Fruit fly (Drosophila melanogaster): Measurements from ENCODE around the gene CG17328.

CG17328 gene

DNA sequence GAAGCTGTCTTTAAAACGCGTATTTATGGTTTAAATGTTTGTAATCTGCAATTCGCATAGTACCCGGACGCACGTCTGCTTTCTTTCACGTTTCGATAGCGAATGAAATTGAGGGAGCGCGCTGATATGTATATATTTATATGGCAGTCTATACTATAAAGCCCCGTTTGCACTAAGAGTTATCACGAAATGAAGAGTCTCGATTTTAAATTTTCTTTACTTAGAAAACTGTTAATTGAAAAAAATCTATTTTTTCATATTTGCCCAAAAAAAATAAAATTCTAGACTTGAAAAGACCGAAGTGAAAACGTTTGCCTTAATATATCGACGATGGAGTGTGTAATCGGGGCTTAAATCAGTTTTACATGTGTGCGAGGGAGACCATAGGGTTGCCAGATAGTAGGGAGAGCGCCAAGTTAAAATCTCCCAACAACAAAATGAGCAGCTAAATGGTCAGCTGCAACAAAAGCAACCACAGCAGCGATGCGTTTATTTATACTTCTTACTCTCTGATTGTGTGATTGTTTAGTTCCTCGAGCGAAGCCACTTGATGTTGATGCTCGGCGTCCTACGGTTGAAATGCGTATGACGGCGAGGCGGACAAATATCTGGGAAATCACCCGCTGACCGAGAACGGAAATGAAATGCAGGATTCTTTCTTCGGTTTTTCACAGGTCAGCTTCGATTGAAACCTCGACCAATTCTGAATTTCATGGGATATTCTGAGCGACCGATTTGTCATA, 25.9 kb downstream of the CG17328 start, which contains the start of gene cact (continued):
- TF ChIP-seq CG8924 (tag; optimal IDR thresholded peaks at IDR 0.05): peak; percentile 95
- peak; percentile 88 for TF ChIP-seq sisA (GFP tag; IDR thresholded peaks at IDR 0.05)
- TF ChIP-seq CG17359 (tag; optimal IDR thresholded peaks at IDR 0.05): peak; percentile 94
- no peak for TF ChIP-seq sc (optimal IDR thresholded peaks at IDR 0.05)
- TF ChIP-seq sc (GFP tag; optimal IDR thresholded peaks at IDR 0.05): peak; percentile 85
- TF ChIP-seq jigr1 (GFP tag; IDR thresholded peaks at IDR 0.05): no peak
- peak; percentile 92 for TF ChIP-seq NfI (GFP tag; optimal IDR thresholded peaks at IDR 0.05)
- peak; percentile 85 for TF ChIP-seq CG9215 (GFP tag; IDR thresholded peaks at IDR 0.05)
- TF ChIP-seq CG14965 (GFP tag; optimal IDR thresholded peaks at IDR 0.05; ENCODE audit: borderline replicate concordance): peak; percentile 44
- peak; percentile 89 for TF ChIP-seq CG6689 (GFP tag; IDR thresholded peaks at IDR 0.05)
- peak; percentile 86 for TF ChIP-seq CG14050 (GFP tag; IDR thresholded peaks at IDR 0.05)
- TF ChIP-seq CG4707 (GFP tag; optimal IDR thresholded peaks at IDR 0.05): no peak
- peak; percentile 95 for TF ChIP-seq Aef1 (GFP tag; IDR thresholded peaks at IDR 0.05)
- 0 out of 2 replicates have a peak, but pooled peaks have one; percentile 55 for TF ChIP-seq Lim3 (GFP tag; IDR thresholded peaks at IDR 0.05)
- peak; percentile 78; the same call in 1 of the 3 replicates for TF ChIP-seq CG6175 (GFP tag; IDR thresholded peaks at IDR 0.05)
- TF ChIP-seq CG2678 (tag; optimal IDR thresholded peaks at IDR 0.05): peak; percentile 93
- peak; percentile 73 for TF ChIP-seq CG11696 (GFP tag; IDR thresholded peaks at IDR 0.05)
- peak; percentile 89 for TF ChIP-seq CG10366 (GFP tag; IDR thresholded peaks at IDR 0.05)
- TF ChIP-seq kay (GFP tag; optimal IDR thresholded peaks at IDR 0.05): peak; percentile 91
- TF ChIP-seq CG11560 (tag; IDR thresholded peaks at IDR 0.05): peak; percentile 70; the same call in 2 of the 3 replicates
- peak; percentile 41 for TF ChIP-seq CG4617 (GFP tag; optimal IDR thresholded peaks at IDR 0.05; ENCODE audit: borderline replicate concordance)
- peak; percentile 94 for TF ChIP-seq Mad (GFP tag; optimal IDR thresholded peaks at IDR 0.05)
- TF ChIP-seq CG10147 (GFP tag; optimal IDR thresholded peaks at IDR 0.05): peak; percentile 92
- peak; percentile 96 for TF ChIP-seq Bteb2 (GFP tag; optimal IDR thresholded peaks at IDR 0.05)
- TF ChIP-seq Dad (GFP tag; optimal IDR thresholded peaks at IDR 0.05): peak; percentile 91
- TF ChIP-seq fru (optimal IDR thresholded peaks at IDR 0.05): no peak
- peak; percentile 91 for TF ChIP-seq dysf (GFP tag; IDR thresholded peaks at IDR 0.05)
- peak; percentile 82 for TF ChIP-seq Taf1 (GFP tag; IDR thresholded peaks at IDR 0.05)
- no peak for TF ChIP-seq CG14860 (GFP tag; IDR thresholded peaks at IDR 0.05; ENCODE audit: partially characterized antibody)
- peak; percentile 79 for TF ChIP-seq wor (GFP tag; IDR thresholded peaks at IDR 0.05)
- TF ChIP-seq CG31388 (GFP tag; optimal IDR thresholded peaks at IDR 0.05): peak; percentile 77
- peak; percentile 95 for TF ChIP-seq Antp (GFP tag; optimal IDR thresholded peaks at IDR 0.05)
- peak in 1 of 2 experiments; percentile 90 for TF ChIP-seq eve (GFP tag; optimal IDR thresholded peaks at IDR 0.05)
- TF ChIP-seq Hr3 (GFP tag; optimal IDR thresholded peaks at IDR 0.05): peak; percentile 92
- TF ChIP-seq CG6813 (GFP tag; optimal IDR thresholded peaks at IDR 0.05): peak; percentile 85
- TF ChIP-seq Stat92E (GFP tag; optimal IDR thresholded peaks at IDR 0.05): peak in 1 of 3 experiments; percentile 75
- TF ChIP-seq CG10431 (GFP tag; optimal IDR thresholded peaks at IDR 0.05): peak; percentile 61
- TF ChIP-seq crc (GFP tag; optimal IDR thresholded peaks at IDR 0.05): peak; percentile 93
- TF ChIP-seq CG8388 (GFP tag; optimal IDR thresholded peaks at IDR 0.05): peak; percentile 93
- no peak; the same call in 2 of the 3 replicates for TF ChIP-seq HLH4C (GFP tag; IDR thresholded peaks at IDR 0.05; ENCODE audit: partially characterized antibody)
- TF ChIP-seq CG10209 (GFP tag; optimal IDR thresholded peaks at IDR 0.05): peak; percentile 91
- peak; percentile 91 for TF ChIP-seq Atf3 (GFP tag; optimal IDR thresholded peaks at IDR 0.05)
- TF ChIP-seq dpn (GFP tag; optimal IDR thresholded peaks at IDR 0.05): peak; percentile 95
- TF ChIP-seq croc (GFP tag; conservative IDR thresholded peaks at IDR 0.05): peak; percentile 72
- peak; percentile 70 for TF ChIP-seq YL-1 (GFP tag; optimal IDR thresholded peaks at IDR 0.05)
- TF ChIP-seq Dll (GFP tag; IDR thresholded peaks at IDR 0.05; ENCODE audit: partially characterized antibody): peak; percentile 66
- peak; percentile 90 for TF ChIP-seq ems (GFP tag; optimal IDR thresholded peaks at IDR 0.05)
- peak; percentile 84 for TF ChIP-seq CG7372 (GFP tag; IDR thresholded peaks at IDR 0.05)
- TF ChIP-seq Six4 (GFP tag; optimal IDR thresholded peaks at IDR 0.05): peak; percentile 86
- peak; percentile 89 for TF ChIP-seq CG12299 (tag; optimal IDR thresholded peaks at IDR 0.05)

All from whole organism, embryonic.